Worm (Caenorhabditis elegans): ENCODE data around the gene men-1.

The men-1 gene

DNA sequence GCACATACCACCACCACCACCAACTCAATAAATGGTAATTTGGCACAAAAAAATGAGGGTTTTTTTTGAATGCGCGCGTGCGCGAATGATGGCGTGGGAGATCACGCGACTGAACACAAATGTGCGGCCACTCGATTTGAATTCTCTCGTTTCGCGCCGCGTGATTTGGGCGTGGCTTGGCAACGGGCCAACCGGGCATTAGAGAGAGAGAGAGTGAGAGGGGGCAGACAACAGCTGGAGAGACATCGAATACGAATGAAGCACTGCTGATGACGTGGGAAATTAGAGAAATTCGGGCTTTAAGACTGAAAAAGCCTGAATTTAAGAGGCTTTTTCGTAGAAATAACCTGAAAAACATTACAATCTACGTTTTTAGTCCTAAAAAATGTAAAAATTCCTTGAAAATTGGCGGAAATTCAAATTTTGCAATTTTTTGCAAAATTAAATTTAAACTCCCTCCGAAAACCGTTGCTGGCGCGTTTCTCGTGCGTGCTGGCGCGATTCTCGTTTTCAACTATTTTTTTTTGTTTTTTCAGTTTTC is 17.6 kb upstream of the men-1 start (continued):
- peak; percentile 68 for TF ChIP-seq B0019.2 (GFP tag; conservative IDR thresholded peaks at IDR 0.05)
- peak; percentile 61 for TF ChIP-seq cebp-1 (GFP tag; IDR thresholded peaks at IDR 0.05)
- TF ChIP-seq cebp-1 (tag; optimal IDR thresholded peaks at IDR 0.05): peak; percentile 94
- peak; percentile 96 for TF ChIP-seq attf-5 (GFP tag; optimal IDR thresholded peaks at IDR 0.05)
- TF ChIP-seq ccch-3 (GFP tag; optimal IDR thresholded peaks at IDR 0.05): no peak
- TF ChIP-seq madf-6 (GFP tag; IDR thresholded peaks at IDR 0.05): peak; percentile 90
- TF ChIP-seq F55B11.4 (tag; optimal IDR thresholded peaks at IDR 0.05; ENCODE audit: borderline replicate concordance, insufficient read depth): no peak
- TF ChIP-seq hmg-20 (GFP tag; IDR thresholded peaks at IDR 0.05): peak; percentile 74
- TF ChIP-seq akir-1 (GFP tag; optimal IDR thresholded peaks at IDR 0.05): no peak
- TF ChIP-seq dpff-1 (tag; optimal IDR thresholded peaks at IDR 0.05): peak; percentile 69
- TF ChIP-seq B0261.1 (tag; optimal IDR thresholded peaks at IDR 0.05): peak; percentile 31
- TF ChIP-seq Y79H2A.3 (GFP tag; conservative IDR thresholded peaks at IDR 0.05): peak; percentile 92
- peak; percentile 88 for TF ChIP-seq zim-3 (tag; optimal IDR thresholded peaks at IDR 0.05)
- peak; percentile 36; the same call in 1 of the 2 replicates for TF ChIP-seq aptf-2 (GFP tag; conservative IDR thresholded peaks at IDR 0.05)
- TF ChIP-seq ztf-18 (tag; optimal IDR thresholded peaks at IDR 0.05): peak; percentile 96
- TF ChIP-seq gei-17 (GFP tag; optimal IDR thresholded peaks at IDR 0.05): peak; percentile 71
- peak; percentile 66; the same call in 1 of the 2 replicates for TF ChIP-seq F37B4.10 (GFP tag; IDR thresholded peaks at IDR 0.05)
- peak; percentile 88 for TF ChIP-seq F10E7.11 (tag; optimal IDR thresholded peaks at IDR 0.05)
- no peak for TF ChIP-seq sdz-38 (tag; optimal IDR thresholded peaks at IDR 0.05)
- TF ChIP-seq ama-1 (optimal IDR thresholded peaks at IDR 0.05): no peak
- TF ChIP-seq ama-1 (GFP tag; optimal IDR thresholded peaks at IDR 0.05): peak; percentile 45
- TF ChIP-seq unc-130 (GFP tag; optimal IDR thresholded peaks at IDR 0.05): peak; percentile 79
- TF ChIP-seq madf-3 (GFP tag; IDR thresholded peaks at IDR 0.05): peak; percentile 94
- TF ChIP-seq F33H1.4 (GFP tag; IDR thresholded peaks at IDR 0.05): peak; percentile 57
- TF ChIP-seq snpc-1.1 (tag; optimal IDR thresholded peaks at IDR 0.05; ENCODE audit: insufficient read depth): no peak
- no peak for TF ChIP-seq hlh-12 (tag; optimal IDR thresholded peaks at IDR 0.05)
- no peak for TF ChIP-seq F57A8.1 (GFP tag; optimal IDR thresholded peaks at IDR 0.05)
- TF ChIP-seq mes-4 (tag; optimal IDR thresholded peaks at IDR 0.05): peak; percentile 44
- peak; percentile 76; the same call in 1 of the 2 replicates for TF ChIP-seq ceh-58 (GFP tag; IDR thresholded peaks at IDR 0.05)
- TF ChIP-seq ztf-25 (GFP tag; IDR thresholded peaks at IDR 0.05): 0 out of 2 replicates have a peak, but pooled peaks have one; percentile 63
- TF ChIP-seq ztf-6 (GFP tag; IDR thresholded peaks at IDR 0.05): peak; percentile 10; the same call in 1 of the 2 replicates
- TF ChIP-seq aptf-3 (GFP tag; IDR thresholded peaks at IDR 0.05): no peak
- TF ChIP-seq tbx-9 (tag; optimal IDR thresholded peaks at IDR 0.05; ENCODE audit: borderline replicate concordance): no peak
- TF ChIP-seq sea-2 (GFP tag; IDR thresholded peaks at IDR 0.05): 0 out of 2 replicates have a peak, but pooled peaks have one; percentile 67
- no peak for TF ChIP-seq pha-4 (tag; optimal IDR thresholded peaks at IDR 0.05)
- peak; percentile 66 for TF ChIP-seq lsl-1 (GFP tag; optimal IDR thresholded peaks at IDR 0.05)
- peak; percentile 95 for TF ChIP-seq egl-44 (GFP tag; IDR thresholded peaks at IDR 0.05)
- 0 out of 2 replicates have a peak, but pooled peaks have one; percentile 73 for TF ChIP-seq let-526 (GFP tag; IDR thresholded peaks at IDR 0.05)
- peak; percentile 93 for TF ChIP-seq Y53G8AR.9 (GFP tag; conservative IDR thresholded peaks at IDR 0.05)
- peak; percentile 43 for TF ChIP-seq T07F8.4 (tag; optimal IDR thresholded peaks at IDR 0.05)
- peak; percentile 67 for TF ChIP-seq die-1 (tag; optimal IDR thresholded peaks at IDR 0.05)
- peak; percentile 90 for TF ChIP-seq somi-1 (GFP tag; optimal IDR thresholded peaks at IDR 0.05)
- peak; percentile 80 for TF ChIP-seq Y95B8A.8 (GFP tag; IDR thresholded peaks at IDR 0.05)
- TF ChIP-seq ztf-28 (GFP tag; IDR thresholded peaks at IDR 0.05): peak; percentile 47; the same call in 1 of the 2 replicates
- peak; percentile 87 for TF ChIP-seq nhr-80 (tag; optimal IDR thresholded peaks at IDR 0.05)
- peak; percentile 70 for TF ChIP-seq Y56A3A.18 (GFP tag; IDR thresholded peaks at IDR 0.05)
- TF ChIP-seq nhr-120 (GFP tag; IDR thresholded peaks at IDR 0.05): no peak
- TF ChIP-seq attf-6 (GFP tag; IDR thresholded peaks at IDR 0.05): 0 out of 2 replicates have a peak, but pooled peaks have one; percentile 58
- peak; percentile 65 for TF ChIP-seq attf-3 (GFP tag; conservative IDR thresholded peaks at IDR 0.05)

All from whole organism, young adult.